Worm (Caenorhabditis elegans) whole organism, L2 larva: ENCODE results near the gene F46C5.6.

Experiments used
- R02D3.7 ChIP-seq: fragments of 150-350 bp; optimal IDR thresholded peaks from 2 replicates; lab custom pipeline; 2014; ENCODE audit warnings: missing biosample characterization, missing genetic modification characterization
- ZK546.5 ChIP-seq: sonication (generic microtip); optimal IDR thresholded peaks from 2 replicates; lab custom pipeline; 2017; ENCODE audit warnings: missing biosample characterization, missing genetic modification characterization
- fos-1 ChIP-seq: fragments of 150-350 bp; optimal IDR thresholded peaks from 2 replicates; lab custom pipeline; 2014; ENCODE audit warnings: missing biosample characterization, missing genetic modification characterization
- lin-13 ChIP-seq: fragments of 150-350 bp; optimal IDR thresholded peaks from 2 replicates; lab custom pipeline; 2014; ENCODE audit warnings: missing biosample characterization, missing genetic modification reagents, missing genetic modification characterization
- lin-39 ChIP-seq: fragments of 150-350 bp; optimal IDR thresholded peaks from 2 replicates; lab custom pipeline; 2014; ENCODE audit warnings: missing biosample characterization, missing genetic modification reagents, missing genetic modification characterization
- lsy-2 ChIP-seq, 2 experiments: fragments of 150-350 bp in 1 of 2; sonication (generic microtip) in 1 of 2; optimal IDR thresholded peaks; 2 replicates each; lab custom pipeline; 2014 to 2017; ENCODE audit warnings: missing biosample characterization in 2 of 2, missing genetic modification characterization in 2 of 2
- nhr-11 ChIP-seq: fragments of 150-350 bp; optimal IDR thresholded peaks from 2 replicates; lab custom pipeline; 2014; ENCODE audit warnings: missing biosample characterization, missing genetic modification characterization
- sma-3 ChIP-seq: sonication (generic microtip); optimal IDR thresholded peaks from 2 replicates; lab custom pipeline; 2016; ENCODE audit warnings: missing genetic modification reagents, missing genetic modification characterization, missing compliant biosample characterization
- unc-55 ChIP-seq: fragments of 150-350 bp; sonication (generic microtip); optimal IDR thresholded peaks from 3 replicates; lab custom pipeline; 2014; ENCODE audit warnings: missing biosample characterization, missing genetic modification reagents, missing genetic modification characterization
- unc-62 ChIP-seq: fragments of 150-350 bp; optimal IDR thresholded peaks from 2 replicates; lab custom pipeline; 2014; ENCODE audit warnings: missing biosample characterization, missing genetic modification reagents, missing genetic modification characterization

- no peak for TF ChIP-seq unc-55 (GFP tag; lab: Kevin White, UChicago)
- TF ChIP-seq ZK546.5: no peak
- TF ChIP-seq lin-39 (tag; lab: Kevin White, UChicago): no peak
- TF ChIP-seq nhr-11 (tag; lab: Kevin White, UChicago): no peak
- no peak for TF ChIP-seq unc-62 (GFP tag; lab: Kevin White, UChicago)
- no peak for TF ChIP-seq lin-13 (GFP tag; lab: Kevin White, UChicago)
- TF ChIP-seq lsy-2 (tag; optimal IDR thresholded peaks at IDR 0.05; lab: Kevin White, UChicago): no peak
- TF ChIP-seq sma-3: no peak
- no peak for TF ChIP-seq fos-1 (tag; lab: Kevin White, UChicago)
- TF ChIP-seq R02D3.7 (tag; lab: Kevin White, UChicago): no peak
Measured at ce11 chrII:8857074-8857473, 12.8 kb upstream of the F46C5.6 start.
